Worm (Caenorhabditis elegans): ENCODE results near the gene daf-19.

daf-19 gene

DNA sequence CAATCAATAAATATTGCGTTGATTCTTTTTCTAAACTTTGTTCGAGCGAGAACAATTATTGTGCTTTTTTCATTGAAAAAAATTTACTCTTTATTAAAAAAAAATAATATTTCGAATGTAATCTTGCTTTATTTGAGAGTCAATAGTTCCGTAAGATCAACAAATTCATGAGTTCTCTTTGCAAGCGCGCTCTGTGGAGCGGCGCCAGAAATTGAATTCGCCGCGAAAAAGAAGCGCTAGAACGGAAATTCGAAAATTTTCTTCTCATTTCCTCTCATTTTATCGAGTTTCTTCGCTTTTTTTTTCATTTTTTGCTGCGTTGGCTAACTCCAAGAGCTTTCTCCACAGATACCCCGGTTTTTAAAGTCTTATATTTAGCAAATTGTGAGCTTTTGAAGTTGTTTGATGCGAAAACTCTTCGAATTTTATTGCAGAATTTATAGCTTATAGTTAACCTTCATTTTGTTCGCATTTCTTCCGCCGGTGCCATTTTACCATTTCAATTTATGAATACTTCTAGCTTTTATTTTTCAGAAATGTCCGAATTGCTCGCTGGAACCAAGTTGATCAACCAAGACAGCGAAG lies 28.0 kb upstream of the daf-19 start, which contains the start of gene R05H5.3 (continued):
- TF ChIP-seq isw-1 (GFP tag; IDR thresholded peaks at IDR 0.05) (no peak), ceh-82 (tag; optimal IDR thresholded peaks at IDR 0.05) (peak in 1 of 3 experiments; percentile 66), ceh-90 (tag; optimal IDR thresholded peaks at IDR 0.05) (no peak), lin-13 (GFP tag; optimal IDR thresholded peaks at IDR 0.05) (peak; percentile 41), jun-1 (tag; optimal IDR thresholded peaks at IDR 0.05) (no peak), ama-1 (optimal IDR thresholded peaks at IDR 0.05) (no peak), ceh-8 (GFP tag; optimal IDR thresholded peaks at IDR 0.05) (no peak), pqm-1 (tag; optimal IDR thresholded peaks at IDR 0.05) (no peak), sox-4 (tag; optimal IDR thresholded peaks at IDR 0.05) (no peak), C34B4.2 (tag; optimal IDR thresholded peaks at IDR 0.05) (no peak), alr-1 (tag; optimal IDR thresholded peaks at IDR 0.05; ENCODE audit: borderline replicate concordance) (no peak), xbp-1 (tag; optimal IDR thresholded peaks at IDR 0.05) (peak; percentile 14), zip-4 (GFP tag; optimal IDR thresholded peaks at IDR 0.05) (no peak), zag-1 (tag; optimal IDR thresholded peaks at IDR 0.05) (no peak), nhr-20 (tag; optimal IDR thresholded peaks at IDR 0.05) (peak; percentile 42), nhr-19 (GFP tag; conservative IDR thresholded peaks at IDR 0.05) (no peak), nhr-84 (tag; optimal IDR thresholded peaks at IDR 0.05) (no peak), swsn-7 (tag; optimal IDR thresholded peaks at IDR 0.05) (peak; percentile 20), fkh-4 (tag; optimal IDR thresholded peaks at IDR 0.05; ENCODE audit: borderline replicate concordance) (no peak), aha-1 (tag; optimal IDR thresholded peaks at IDR 0.05) (no peak), mef-2 (tag; optimal IDR thresholded peaks at IDR 0.05) (no peak), egl-27 (tag; optimal IDR thresholded peaks at IDR 0.05) (no peak), ztf-4 (tag; optimal IDR thresholded peaks at IDR 0.05) (no peak), grh-1 (GFP tag; IDR thresholded peaks at IDR 0.05) (no peak), nhr-85 (tag) (peak; percentile 49), unc-30 (tag; optimal IDR thresholded peaks at IDR 0.05) (no peak), lin-39 (tag; optimal IDR thresholded peaks at IDR 0.05) (no peak), F16B12.6 (tag; optimal IDR thresholded peaks at IDR 0.05) (no peak), rnt-1 (tag; optimal IDR thresholded peaks at IDR 0.05) (peak; percentile 74), blmp-1 (tag; optimal IDR thresholded peaks at IDR 0.05) (peak; percentile 51), ceh-88 (GFP tag; IDR thresholded peaks at IDR 0.05) (no peak), Y116A8C.19 (tag; optimal IDR thresholded peaks at IDR 0.05; ENCODE audit: borderline replicate concordance) (no peak), efl-1 (optimal IDR thresholded peaks at IDR 0.05) (peak; percentile 83 to 94), efl-1 (GFP tag; optimal IDR thresholded peaks at IDR 0.05 in 1 of 2) (peak; percentile 80 to 97), unc-86 (tag; optimal IDR thresholded peaks at IDR 0.05) (no peak), fkh-10 (GFP tag; optimal IDR thresholded peaks at IDR 0.05) (peak; percentile 75), nhr-28 (tag; optimal IDR thresholded peaks at IDR 0.05) (no peak), egl-13 (tag; optimal IDR thresholded peaks at IDR 0.05) (no peak), nhr-237 (tag; optimal IDR thresholded peaks at IDR 0.05) (no peak), dpl-1 (GFP tag; optimal IDR thresholded peaks at IDR 0.05) (peak; percentile 80 to 90 (median 87)), hlh-17 (GFP tag; optimal IDR thresholded peaks at IDR 0.05; ENCODE audit: borderline replicate concordance) (no peak), sup-37 (GFP tag; optimal IDR thresholded peaks at IDR 0.05) (no peak), ztf-11 (tag; optimal IDR thresholded peaks at IDR 0.05) (no peak), lin-35 (GFP tag; optimal IDR thresholded peaks at IDR 0.05) (peak; percentile 77 to 92), nhr-71 (tag; optimal IDR thresholded peaks at IDR 0.05) (no peak), nhr-12 (tag; optimal IDR thresholded peaks at IDR 0.05) (no peak)

Measured in whole organism, L1 larva.